Fruit fly (Drosophila melanogaster) whole organism, embryonic: ENCODE measurements around the gene TotX.

Source experiments
- CG13894 ChIP-seq: fragments of 200-800 bp; sonication (Bioruptor generic); optimal IDR thresholded peaks from 3 replicates; lab custom pipeline; 2018; ENCODE audit warnings: missing biosample characterization, mild to moderate bottlenecking, missing genetic modification characterization, moderate library complexity
- CG14667 ChIP-seq: fragments of 200-800 bp; sonication (Bioruptor generic); IDR thresholded peaks from 2 replicates; pipeline ENCODE4 v1.3.6; 2022; ENCODE audit warnings: missing biosample characterization, missing genetic modification characterization
- CG15514 ChIP-seq: fragments of 200-800 bp; sonication (Bioruptor generic); optimal IDR thresholded peaks from 3 replicates; lab custom pipeline; 2017; ENCODE audit warnings: missing biosample characterization, missing genetic modification characterization, mild to moderate bottlenecking, moderate library complexity, missing genetic modification reagents
- CG1792 ChIP-seq: fragments of 200-800 bp; sonication (Bioruptor generic); optimal IDR thresholded peaks from 2 replicates; lab custom pipeline; 2016; ENCODE audit warnings: missing biosample characterization, missing genetic modification characterization
- CG18599 ChIP-seq: fragments of 200-800 bp; sonication (Bioruptor generic); optimal IDR thresholded peaks from 3 replicates; lab custom pipeline; 2017; ENCODE audit warnings: missing biosample characterization, missing genetic modification characterization, mild to moderate bottlenecking, moderate library complexity, missing genetic modification reagents
- CG18764 ChIP-seq: fragments of 200-800 bp; sonication (Bioruptor generic); optimal IDR thresholded peaks from 3 replicates; lab custom pipeline; 2016; ENCODE audit warnings: missing biosample characterization, missing genetic modification characterization
- CG3065 ChIP-seq: fragments of 200-800 bp; sonication (Bioruptor generic); optimal IDR thresholded peaks from 2 replicates; lab custom pipeline; 2016; ENCODE audit warnings: missing biosample characterization, missing genetic modification characterization
- CG3838 ChIP-seq: fragments of 200-800 bp; sonication (Bioruptor generic); optimal IDR thresholded peaks from 3 replicates; lab custom pipeline; 2016; ENCODE audit warnings: missing biosample characterization, missing genetic modification characterization
- CG42726 ChIP-seq: fragments of 200-800 bp; sonication (Bioruptor generic); IDR thresholded peaks from 2 replicates; pipeline ENCODE4 v1.3.6; 2022; ENCODE audit warnings: missing biosample characterization, missing genetic modification characterization; ENCODE audit not compliant: partially characterized antibody
- CG6254 ChIP-seq: fragments of 200-800 bp; sonication (Bioruptor generic); optimal IDR thresholded peaks from 3 replicates; lab custom pipeline; 2017; ENCODE audit warnings: mild to moderate bottlenecking, missing biosample characterization, missing genetic modification reagents, missing genetic modification characterization
- CG6791 ChIP-seq: fragments of 200-800 bp; sonication (Bioruptor generic); IDR thresholded peaks from 3 replicates; pipeline ENCODE4 v1.3.6; 2022; ENCODE audit warnings: missing biosample characterization, missing genetic modification characterization; ENCODE audit not compliant: partially characterized antibody
- CG6854 ChIP-seq: fragments of 200-800 bp; sonication (Bioruptor generic); optimal IDR thresholded peaks from 3 replicates; lab custom pipeline; 2017; ENCODE audit warnings: missing biosample characterization, mild to moderate bottlenecking, missing genetic modification characterization
- CG7556 ChIP-seq: fragments of 200-800 bp; sonication (Bioruptor generic); optimal IDR thresholded peaks from 2 replicates; lab custom pipeline; 2017; ENCODE audit warnings: missing biosample characterization, mild to moderate bottlenecking, missing genetic modification characterization
- CG7745 ChIP-seq: fragments of 200-800 bp; sonication (Bioruptor generic); optimal IDR thresholded peaks from 2 replicates; lab custom pipeline; 2018; ENCODE audit warnings: missing biosample characterization, mild to moderate bottlenecking, missing genetic modification characterization, moderate library complexity
- CG9437 ChIP-seq: fragments of 200-800 bp; sonication (Bioruptor generic); optimal IDR thresholded peaks from 2 replicates; lab custom pipeline; 2018; ENCODE audit warnings: missing biosample characterization, mild to moderate bottlenecking, missing genetic modification characterization
- CG9876 ChIP-seq: fragments of 200-800 bp; sonication (Bioruptor generic); optimal IDR thresholded peaks from 2 replicates; lab custom pipeline; 2016; ENCODE audit warnings: missing biosample characterization, missing genetic modification characterization
- CkIIα-i1 ChIP-seq: fragments of 200-800 bp; sonication (Bioruptor generic); IDR thresholded peaks from 2 replicates; pipeline ENCODE4 v1.3.6; 2022; ENCODE audit warnings: missing biosample characterization, missing genetic modification characterization
- Drgx ChIP-seq: fragments of 200-800 bp; sonication (Bioruptor generic); IDR thresholded peaks from 2 replicates; pipeline ENCODE4 v1.3.6; 2022; ENCODE audit warnings: missing biosample characterization, missing genetic modification characterization
- H15 ChIP-seq: fragments of 200-800 bp; sonication (Bioruptor generic); IDR thresholded peaks from 3 replicates; pipeline ENCODE4 v1.3.6; 2022; ENCODE audit warnings: missing biosample characterization, missing genetic modification characterization
- Hmx ChIP-seq: fragments of 200-800 bp; sonication (Bioruptor generic); optimal IDR thresholded peaks from 2 replicates; lab custom pipeline; 2016; ENCODE audit warnings: missing biosample characterization, missing genetic modification characterization
- Hr3 ChIP-seq: fragments of 200-800 bp; sonication (Bioruptor generic); optimal IDR thresholded peaks from 3 replicates; lab custom pipeline; 2016; ENCODE audit warnings: missing biosample characterization, missing genetic modification characterization
- Meics ChIP-seq: fragments of 200-800 bp; sonication (Bioruptor generic); optimal IDR thresholded peaks from 2 replicates; lab custom pipeline; 2017; ENCODE audit warnings: missing biosample characterization, mild to moderate bottlenecking, missing genetic modification characterization
- NfI ChIP-seq: fragments of 200-800 bp; sonication (Bioruptor generic); optimal IDR thresholded peaks from 3 replicates; lab custom pipeline; 2018; ENCODE audit warnings: missing biosample characterization, mild to moderate bottlenecking, missing genetic modification characterization, moderate library complexity
- Opbp ChIP-seq: fragments of 200-800 bp; sonication (Bioruptor generic); IDR thresholded peaks from 3 replicates; pipeline ENCODE4 v1.3.6; 2022; ENCODE audit warnings: missing biosample characterization, missing genetic modification characterization; ENCODE audit not compliant: partially characterized antibody
- PHDP ChIP-seq: fragments of 200-800 bp; sonication (Bioruptor generic); optimal IDR thresholded peaks from 3 replicates; lab custom pipeline; 2018; ENCODE audit warnings: missing biosample characterization, mild to moderate bottlenecking, missing genetic modification characterization, moderate library complexity
- Stat92E ChIP-seq, 3 experiments: fragments of >200 bp in 2 of 3; fragments of 200-800 bp in 1 of 3; sonication (Bioruptor generic) in 1 of 3; optimal IDR thresholded peaks; 2 replicates each; lab custom pipeline; 2017 to 2019; ENCODE audit warnings: missing biosample characterization in 3 of 3, missing genetic modification characterization in 3 of 3, mild to moderate bottlenecking in 1 of 3, moderate library complexity in 1 of 3
- abd-A ChIP-seq: fragments of 200-800 bp; sonication (Bioruptor generic); optimal IDR thresholded peaks from 3 replicates; lab custom pipeline; 2019; ENCODE audit warnings: missing biosample characterization, mild to moderate bottlenecking, missing genetic modification characterization, moderate library complexity
- az2 ChIP-seq: fragments of 200-800 bp; sonication (Bioruptor generic); optimal IDR thresholded peaks from 3 replicates; lab custom pipeline; 2016; ENCODE audit warnings: missing biosample characterization, missing genetic modification characterization
- bbx ChIP-seq: fragments of 200-800 bp; sonication (Bioruptor generic); IDR thresholded peaks from 2 replicates; pipeline ENCODE4 v1.3.6; 2022; ENCODE audit warnings: missing biosample characterization, missing genetic modification characterization; ENCODE audit not compliant: partially characterized antibody
- bsh ChIP-seq, 2 experiments: fragments of 200-800 bp; sonication (Bioruptor generic); optimal IDR thresholded peaks; 2 replicates each; lab custom pipeline; 2017 to 2018; ENCODE audit warnings: mild to moderate bottlenecking in 2 of 2, missing biosample characterization in 2 of 2, missing genetic modification characterization in 2 of 2, moderate library complexity in 1 of 2
- cwo ChIP-seq: fragments of 200-800 bp; sonication (Bioruptor generic); optimal IDR thresholded peaks from 3 replicates; lab custom pipeline; 2017; ENCODE audit warnings: missing biosample characterization, missing genetic modification characterization, mild to moderate bottlenecking, moderate library complexity, missing genetic modification reagents
- dati ChIP-seq: fragments of 200-800 bp; sonication (Bioruptor generic); IDR thresholded peaks from 2 replicates; pipeline ENCODE4 v1.3.6; 2022; ENCODE audit warnings: missing biosample characterization, missing genetic modification characterization
- exex ChIP-seq: fragments of 200-800 bp; sonication (Bioruptor generic); optimal IDR thresholded peaks from 4 replicates; lab custom pipeline; 2018; ENCODE audit warnings: missing biosample characterization, mild to moderate bottlenecking, missing genetic modification characterization, moderate library complexity
- gt ChIP-seq: fragments of 200-800 bp; sonication (Bioruptor generic); IDR thresholded peaks from 2 replicates; pipeline ENCODE4 v1.3.6; 2022; ENCODE audit warnings: missing biosample characterization, missing genetic modification characterization
- inv ChIP-seq: fragments of 200-800 bp; sonication (Bioruptor generic); IDR thresholded peaks from 2 replicates; pipeline ENCODE4 v1.3.6; 2022; ENCODE audit warnings: missing biosample characterization, missing genetic modification characterization; ENCODE audit not compliant: partially characterized antibody
- kah ChIP-seq: fragments of 200-800 bp; sonication (Bioruptor generic); optimal IDR thresholded peaks from 2 replicates; lab custom pipeline; 2018; ENCODE audit warnings: missing biosample characterization, mild to moderate bottlenecking, missing genetic modification characterization
- kni ChIP-seq: fragments of 200-800 bp; sonication (Bioruptor generic); optimal IDR thresholded peaks from 3 replicates; lab custom pipeline; 2017; ENCODE audit warnings: mild to moderate bottlenecking, missing biosample characterization, missing genetic modification reagents, missing genetic modification characterization
- luna ChIP-seq: fragments of 200-800 bp; sonication (Bioruptor generic); optimal IDR thresholded peaks from 2 replicates; lab custom pipeline; 2016; ENCODE audit warnings: missing biosample characterization, missing genetic modification characterization
- mirr ChIP-seq: fragments of 200-800 bp; sonication (Bioruptor generic); optimal IDR thresholded peaks from 3 replicates; lab custom pipeline; 2018; ENCODE audit warnings: missing biosample characterization, mild to moderate bottlenecking, missing genetic modification characterization
- sob ChIP-seq: fragments of 200-800 bp; sonication (Bioruptor generic); IDR thresholded peaks from 2 replicates; pipeline ENCODE4 v1.3.6; 2022; ENCODE audit warnings: missing biosample characterization, missing genetic modification characterization

The TotX gene

DNA sequence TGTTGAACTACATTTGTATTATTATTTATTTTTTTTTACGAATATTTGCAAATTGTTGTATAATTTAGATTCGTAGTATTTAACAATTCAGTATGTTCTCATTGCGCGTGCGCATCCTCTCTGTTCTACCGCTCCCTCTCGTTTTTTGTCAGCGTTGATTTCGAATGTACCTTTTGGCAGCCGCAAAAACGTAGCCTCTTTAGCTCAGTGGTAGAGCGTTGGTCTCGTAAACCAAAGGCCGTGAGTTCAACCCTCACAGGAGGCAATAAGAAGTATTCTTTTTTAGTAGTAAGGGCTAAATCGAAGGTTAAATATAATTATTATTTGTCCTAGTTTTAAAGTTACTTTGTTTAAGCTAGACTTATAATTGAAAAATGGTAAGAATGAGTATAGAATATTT lies 14.8 kb downstream of the TotX start (continued):
- no peak for TF ChIP-seq CG9437 (GFP tag; lab: Kevin White, UChicago)
- TF ChIP-seq mirr: no peak
- no peak for TF ChIP-seq cwo (GFP tag; lab: Kevin White, UChicago)
- no peak for TF ChIP-seq CG14667
- TF ChIP-seq CG6791 (GFP tag; lab: Robert Waterston, UW): peak; percentile 75; the same call in 2 of the 3 replicates
- TF ChIP-seq bbx: peak; percentile 66
- no peak for TF ChIP-seq exex (tag; lab: Kevin White, UChicago)
- TF ChIP-seq CG18599: no peak
- TF ChIP-seq CG18764 (GFP tag; lab: Kevin White, UChicago): no peak
- TF ChIP-seq Opbp (GFP tag; lab: Robert Waterston, UW): peak; percentile 47; the same call in 1 of the 3 replicates
- TF ChIP-seq CG15514 (GFP tag; lab: Kevin White, UChicago): no peak
- no peak for TF ChIP-seq CkIIα-i1 (GFP tag; lab: Robert Waterston, UW)
- TF ChIP-seq Meics (GFP tag; lab: Kevin White, UChicago): no peak
- TF ChIP-seq, all 482 proteins: peak for 10

DNA sequence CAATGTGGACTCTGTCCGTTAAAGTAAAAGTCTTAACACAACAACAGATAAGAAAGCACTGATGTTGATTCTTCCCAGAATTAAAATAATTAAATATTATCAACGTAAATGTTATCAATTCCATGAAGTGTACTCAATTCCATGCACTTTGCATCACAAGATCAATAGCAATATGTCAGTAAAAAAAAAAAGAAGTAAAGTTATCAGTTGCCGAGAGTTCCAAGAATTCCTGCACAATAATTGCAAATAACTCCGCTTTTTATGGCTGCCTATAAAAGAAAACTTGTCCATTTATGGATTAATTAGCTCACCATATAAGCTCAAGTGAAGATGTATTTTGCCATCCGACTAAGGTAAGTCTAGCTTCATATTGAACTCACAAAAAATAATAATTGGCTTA lies 27.9 kb downstream of the TotX start, which contains the start of gene TotZ:
TSS of gene TotZ (plus strand) at position 301 of the 400 bp plus-strand sequence.
- no peak for TF ChIP-seq CG3065
- no peak for TF ChIP-seq CG9876 (GFP tag; lab: Kevin White, UChicago)
- no peak for TF ChIP-seq H15
- TF ChIP-seq PHDP (tag; lab: Kevin White, UChicago): no peak
- no peak for TF ChIP-seq gt
- no peak for TF ChIP-seq dati (GFP tag; lab: Robert Waterston, UW)
- no peak for TF ChIP-seq CG6254 (GFP tag; lab: Kevin White, UChicago)
- no peak for TF ChIP-seq NfI (GFP tag; lab: Kevin White, UChicago)
- no peak for TF ChIP-seq Hmx (GFP tag; lab: Kevin White, UChicago)
- no peak for TF ChIP-seq CG6854 (GFP tag; lab: Kevin White, UChicago)
- no peak for TF ChIP-seq CG3838 (GFP tag; lab: Kevin White, UChicago)
- TF ChIP-seq kni: no peak
- TF ChIP-seq kah: no peak
- TF ChIP-seq inv: no peak
- TF ChIP-seq sob (GFP tag; lab: Robert Waterston, UW): no peak
- no peak for TF ChIP-seq CG7745 (tag; lab: Kevin White, UChicago)
- no peak for TF ChIP-seq az2 (GFP tag; lab: Kevin White, UChicago)
- no peak for TF ChIP-seq CG7556

DNA sequence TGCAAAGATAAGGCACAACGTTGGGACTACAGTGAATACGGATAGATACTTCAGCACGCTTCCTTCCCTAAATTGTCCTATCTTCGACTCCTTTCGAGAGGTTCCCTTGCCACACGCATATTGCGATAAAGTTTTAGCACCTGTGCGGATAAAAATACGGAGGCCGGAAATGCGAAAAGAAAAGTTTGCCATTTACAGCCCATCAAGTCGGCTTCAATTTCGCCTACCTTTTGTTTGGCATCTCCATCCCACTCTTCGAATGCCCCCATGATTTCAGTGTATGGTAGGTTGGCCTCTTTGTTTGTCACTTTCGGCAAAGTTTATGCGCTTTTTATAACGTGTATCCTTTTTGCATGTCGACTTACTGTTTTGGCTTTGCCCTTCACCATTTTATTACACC lies 28.6 kb downstream of the TotX start:
- TF ChIP-seq bsh (GFP tag; optimal IDR thresholded peaks at IDR 0.05; lab: Kevin White, UChicago) (no peak), Drgx (GFP tag; lab: Robert Waterston, UW) (no peak), gt (no peak), CG13894 (tag; lab: Kevin White, UChicago) (peak; percentile 53), abd-A (tag; lab: Kevin White, UChicago) (peak; percentile 52)

DNA sequence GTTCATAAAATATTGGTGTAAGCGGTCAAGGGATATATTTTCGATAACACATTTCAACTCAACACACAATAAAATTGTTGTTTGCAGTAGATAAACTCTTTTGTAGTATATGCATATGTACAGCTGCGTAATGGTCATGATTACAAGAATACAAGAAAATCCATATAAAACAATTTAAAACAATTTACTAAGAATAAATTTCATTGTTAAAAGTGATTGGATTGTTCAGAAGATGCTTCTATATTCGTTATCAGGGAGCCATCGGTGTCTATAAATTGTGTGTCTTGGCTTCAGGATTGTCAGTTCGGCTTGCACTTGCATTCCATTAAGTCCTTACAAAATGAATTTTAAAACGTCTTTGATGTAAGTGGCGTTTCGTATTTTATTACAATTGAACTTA lies 31.7 kb downstream of the TotX start, which contains the start of gene TotB:
TSS of gene TotB (plus strand) at position 301 of the 400 bp plus-strand sequence.
- TF ChIP-seq Hr3 (GFP tag; lab: Kevin White, UChicago) (no peak), CG42726 (no peak), Stat92E (GFP tag; optimal IDR thresholded peaks at IDR 0.05; lab: Kevin White, UChicago) (no peak), luna (GFP tag; lab: Kevin White, UChicago) (no peak), CG1792 (no peak)
